ENCODE assay signal across 7 worm cellular contexts in genomic region chrV:2218803-2219202, ce11.
TF ChIP-seq lines count a peak whose summit lies in the region.

nhr-56 (plus strand) TSS chrV:2219004.

TF ChIP-seq in whole organism, L1 larva, 84 proteins besides CTCF, POLR2A, EP300 and RAD21 (continues in another document):
- TF ChIP-seq zag-1 (tag; optimal IDR thresholded peaks at IDR 0.05; lab: Kevin White, UChicago) (no peak), nhr-20 (tag; optimal IDR thresholded peaks at IDR 0.05; lab: Kevin White, UChicago) (peak; percentile 80), irx-1 (tag; optimal IDR thresholded peaks at IDR 0.05; lab: Kevin White, UChicago) (no peak), fkh-10 (GFP tag; optimal IDR thresholded peaks at IDR 0.05; lab: Kevin White, UChicago) (no peak), jun-1 (tag; optimal IDR thresholded peaks at IDR 0.05; lab: Kevin White, UChicago) (peak; percentile 34), ceh-63 (GFP tag; optimal IDR thresholded peaks at IDR 0.05; lab: Kevin White, UChicago) (no peak), efl-3 (GFP tag; optimal IDR thresholded peaks at IDR 0.05; lab: Kevin White, UChicago) (no peak), skn-1 (tag; optimal IDR thresholded peaks at IDR 0.05; lab: Kevin White, UChicago) (peak; percentile 66), mdl-1 (tag; optimal IDR thresholded peaks at IDR 0.05; lab: Kevin White, UChicago) (peak in 1 of 2 experiments; percentile 38), hlh-17 (GFP tag; optimal IDR thresholded peaks at IDR 0.05; lab: Kevin White, UChicago; ENCODE audit: borderline replicate concordance) (no peak), elt-2 (tag; optimal IDR thresholded peaks at IDR 0.05; lab: Kevin White, UChicago) (peak; percentile 27), nhr-12 (tag; optimal IDR thresholded peaks at IDR 0.05; lab: Kevin White, UChicago) (no peak), nhr-71 (tag; optimal IDR thresholded peaks at IDR 0.05; lab: Kevin White, UChicago) (peak; percentile 62)

TF ChIP-seq in whole organism, L2 larva, 48 proteins besides CTCF, POLR2A, EP300 and RAD21 (continues in another document):
- TF ChIP-seq ztf-11 (tag; optimal IDR thresholded peaks at IDR 0.05; lab: Kevin White, UChicago), result no peak
- peak; percentile 63 for TF ChIP-seq nhr-129 (tag; optimal IDR thresholded peaks at IDR 0.05; lab: Kevin White, UChicago)
- no peak for TF ChIP-seq sem-4 (tag; optimal IDR thresholded peaks at IDR 0.05; lab: Kevin White, UChicago)
- TF ChIP-seq nhr-237 (tag; optimal IDR thresholded peaks at IDR 0.05; lab: Kevin White, UChicago), result no peak
- no peak for TF ChIP-seq ceh-82 (tag; optimal IDR thresholded peaks at IDR 0.05; lab: Kevin White, UChicago)
- no peak for TF ChIP-seq nhr-6 (tag; optimal IDR thresholded peaks at IDR 0.05; lab: Kevin White, UChicago)
- TF ChIP-seq mab-5 (tag; optimal IDR thresholded peaks at IDR 0.05; lab: Kevin White, UChicago), result no peak
- TF ChIP-seq nhr-25 (tag; optimal IDR thresholded peaks at IDR 0.05; lab: Kevin White, UChicago), result peak; percentile 31
- peak; percentile 26 for TF ChIP-seq C34F6.9 (tag; optimal IDR thresholded peaks at IDR 0.05; lab: Kevin White, UChicago)
- no peak for TF ChIP-seq aly-2 (tag; optimal IDR thresholded peaks at IDR 0.05; lab: Kevin White, UChicago)
- TF ChIP-seq sma-9 (GFP tag; optimal IDR thresholded peaks at IDR 0.05; lab: Kevin White, UChicago), result peak; percentile 79
- TF ChIP-seq sma-9 (tag; optimal IDR thresholded peaks at IDR 0.05; lab: Kevin White, UChicago), result no peak
- peak; percentile 67 for TF ChIP-seq gmeb-1 (tag; optimal IDR thresholded peaks at IDR 0.05; lab: Kevin White, UChicago)
- no peak for TF ChIP-seq nhr-21 (tag; optimal IDR thresholded peaks at IDR 0.05; lab: Kevin White, UChicago)

TF ChIP-seq in whole organism, L3 larva, 47 proteins besides CTCF, POLR2A, EP300 and RAD21 (continues in another document):
- no peak for TF ChIP-seq ztf-4 (tag; optimal IDR thresholded peaks at IDR 0.05; lab: Kevin White, UChicago)
- TF ChIP-seq ceh-16 (tag; optimal IDR thresholded peaks at IDR 0.05; lab: Kevin White, UChicago), result no peak
- peak; percentile 16 for TF ChIP-seq nfya-1 (tag; optimal IDR thresholded peaks at IDR 0.05; lab: Kevin White, UChicago; ENCODE audit: insufficient read depth)
- no peak for TF ChIP-seq lin-39 (tag; optimal IDR thresholded peaks at IDR 0.05; lab: Kevin White, UChicago)
- TF ChIP-seq elt-3 (tag; optimal IDR thresholded peaks at IDR 0.05; lab: Kevin White, UChicago), result no peak
- no peak for TF ChIP-seq R02D3.7 (tag; optimal IDR thresholded peaks at IDR 0.05; lab: Kevin White, UChicago)
- TF ChIP-seq nhr-77 (tag; optimal IDR thresholded peaks at IDR 0.05; lab: Kevin White, UChicago), result no peak
- TF ChIP-seq pha-4 (tag; optimal IDR thresholded peaks at IDR 0.05; lab: Kevin White, UChicago), result peak; percentile 98
- peak; percentile 56 for TF ChIP-seq pqm-1 (tag; optimal IDR thresholded peaks at IDR 0.05; lab: Kevin White, UChicago)
- TF ChIP-seq nhr-43 (tag; optimal IDR thresholded peaks at IDR 0.05; lab: Kevin White, UChicago; ENCODE audit: poor library complexity, severe bottlenecking), result peak; percentile 14
- no peak for TF ChIP-seq zag-1 (tag; optimal IDR thresholded peaks at IDR 0.05; lab: Kevin White, UChicago)
- no peak for TF ChIP-seq tbx-2 (tag; optimal IDR thresholded peaks at IDR 0.05; lab: Kevin White, UChicago)
- no peak for TF ChIP-seq fos-1 (tag; optimal IDR thresholded peaks at IDR 0.05; lab: Kevin White, UChicago)
- TF ChIP-seq elt-2 (tag; optimal IDR thresholded peaks at IDR 0.05; lab: Kevin White, UChicago), result peak; percentile 64

TF ChIP-seq in whole organism, L4 larva, 104 proteins besides CTCF, POLR2A, EP300 and RAD21 (continues in another document):
- TF ChIP-seq nhr-28 (tag; optimal IDR thresholded peaks at IDR 0.05; lab: Kevin White, UChicago) (peak; percentile 81), zag-1 (tag; optimal IDR thresholded peaks at IDR 0.05; lab: Kevin White, UChicago) (no peak), arid-1 (GFP tag; conservative IDR thresholded peaks at IDR 0.05; lab: Robert Waterston, UW) (no peak), hlh-11 (tag; optimal IDR thresholded peaks at IDR 0.05; lab: Kevin White, UChicago) (peak; percentile 81), dmd-9 (GFP tag; IDR thresholded peaks at IDR 0.05; lab: Robert Waterston, UW) (no peak), aly-2 (tag; optimal IDR thresholded peaks at IDR 0.05; lab: Kevin White, UChicago) (no peak), dmd-6 (GFP tag; IDR thresholded peaks at IDR 0.05; lab: Robert Waterston, UW) (peak; percentile 74), daf-16 (GFP tag; optimal IDR thresholded peaks at IDR 0.05; lab: Kevin White, UChicago) (no peak), daf-16 (tag; optimal IDR thresholded peaks at IDR 0.05; lab: Kevin White, UChicago) (peak; percentile 84), nhr-77 (tag; optimal IDR thresholded peaks at IDR 0.05; lab: Kevin White, UChicago) (peak; percentile 71), pqm-1 (tag; optimal IDR thresholded peaks at IDR 0.05; lab: Kevin White, UChicago) (peak; percentile 55), dve-1 (tag; optimal IDR thresholded peaks at IDR 0.05; lab: Kevin White, UChicago; ENCODE audit: insufficient read depth) (peak; percentile 67), hlh-30 (tag; optimal IDR thresholded peaks at IDR 0.05; lab: Kevin White, UChicago; ENCODE audit: insufficient read depth) (peak; percentile 86)

TF ChIP-seq in whole organism, late embryonic, 69 proteins besides CTCF, POLR2A, EP300 and RAD21:
- TF ChIP-seq unc-86 (tag; optimal IDR thresholded peaks at IDR 0.05; lab: Kevin White, UChicago) (no peak), T23F11.4 (GFP tag; optimal IDR thresholded peaks at IDR 0.05; lab: Kevin White, UChicago) (no peak), hlh-15 (tag; optimal IDR thresholded peaks at IDR 0.05; lab: Kevin White, UChicago) (no peak), fax-1 (tag; optimal IDR thresholded peaks at IDR 0.05; lab: Kevin White, UChicago) (no peak), hlh-30 (tag; optimal IDR thresholded peaks at IDR 0.05; lab: Kevin White, UChicago; ENCODE audit: insufficient read depth) (peak; percentile 22), hlh-6 (tag; optimal IDR thresholded peaks at IDR 0.05; lab: Kevin White, UChicago) (no peak), odd-2 (tag; optimal IDR thresholded peaks at IDR 0.05; lab: Kevin White, UChicago) (no peak)

TF ChIP-seq in whole organism, mixed stage, embryonic, 35 proteins besides CTCF, POLR2A, EP300 and RAD21:
- TF ChIP-seq pha-4 (tag; optimal IDR thresholded peaks at IDR 0.05; lab: Kevin White, UChicago) (peak; percentile 89), ceh-39 (tag; optimal IDR thresholded peaks at IDR 0.05; lab: Kevin White, UChicago) (no peak), nhr-237 (tag; optimal IDR thresholded peaks at IDR 0.05; lab: Kevin White, UChicago) (peak; percentile 44)
TF ChIP-seq in whole organism, mixed stage, embryonic: peak in this region for 2.

TF ChIP-seq in whole organism, young adult, 124 proteins besides CTCF, POLR2A, EP300 and RAD21:
- TF ChIP-seq hmg-1.2 (GFP tag; IDR thresholded peaks at IDR 0.05; lab: Robert Waterston, UW), result peak; percentile 23; the same call in 1 of the 2 replicates
- TF ChIP-seq sea-2 (GFP tag; IDR thresholded peaks at IDR 0.05; lab: Robert Waterston, UW), result no peak
- peak; percentile 94 for TF ChIP-seq cebp-1 (GFP tag; IDR thresholded peaks at IDR 0.05; lab: Robert Waterston, UW)
- TF ChIP-seq cebp-1 (tag; optimal IDR thresholded peaks at IDR 0.05; lab: Kevin White, UChicago), result peak; percentile 98
- peak; percentile 68 for TF ChIP-seq nhr-80 (tag; optimal IDR thresholded peaks at IDR 0.05; lab: Kevin White, UChicago)
- no peak for TF ChIP-seq mcd-1 (GFP tag; IDR thresholded peaks at IDR 0.05; lab: Robert Waterston, UW)
- no peak for TF ChIP-seq ceh-40 (GFP tag; IDR thresholded peaks at IDR 0.05; lab: Robert Waterston, UW)
- peak; percentile 17 for TF ChIP-seq ceh-27 (GFP tag; optimal IDR thresholded peaks at IDR 0.05; lab: Kevin White, UChicago)
- TF ChIP-seq attf-3 (GFP tag; conservative IDR thresholded peaks at IDR 0.05; lab: Robert Waterston, UW), result no peak
- no peak for TF ChIP-seq B0035.1 (tag; optimal IDR thresholded peaks at IDR 0.05; lab: Kevin White, UChicago)
- no peak for TF ChIP-seq B0019.2 (GFP tag; conservative IDR thresholded peaks at IDR 0.05; lab: Robert Waterston, UW)
- TF ChIP-seq bed-2 (GFP tag; IDR thresholded peaks at IDR 0.05; lab: Robert Waterston, UW), result no peak
- peak; percentile 91 for TF ChIP-seq attf-5 (GFP tag; optimal IDR thresholded peaks at IDR 0.05; lab: Kevin White, UChicago)
